Worm (Caenorhabditis elegans): Measurements from ENCODE around the gene F42A6.1.
A peak's percentile ranks its signal among the peaks of the same experiment; 100 is the strongest.

The F42A6.1 gene

ce11 chrIV:3384593-3384992 is 29.7 kb downstream of the F42A6.1 start (continued):
- TF ChIP-seq mab-5 (tag; optimal IDR thresholded peaks at IDR 0.05) (peak; percentile 79), mdl-1 (tag; optimal IDR thresholded peaks at IDR 0.05) (peak; percentile 75 to 93), C34F6.9 (tag; optimal IDR thresholded peaks at IDR 0.05) (peak; percentile 96), snpc-4 (tag; optimal IDR thresholded peaks at IDR 0.05) (peak; percentile 25), zag-1 (tag; optimal IDR thresholded peaks at IDR 0.05) (peak; percentile 48), sem-4 (tag; optimal IDR thresholded peaks at IDR 0.05) (peak; percentile 84), egl-27 (tag; optimal IDR thresholded peaks at IDR 0.05) (peak; percentile 82), mbf-1 (tag; optimal IDR thresholded peaks at IDR 0.05) (no peak), ztf-1 (GFP tag; conservative IDR thresholded peaks at IDR 0.05) (no peak), lin-13 (GFP tag; optimal IDR thresholded peaks at IDR 0.05) (peak; percentile 81), nhr-25 (tag; optimal IDR thresholded peaks at IDR 0.05) (peak; percentile 90), ztf-4 (tag; optimal IDR thresholded peaks at IDR 0.05) (peak; percentile 81), gmeb-1 (tag; optimal IDR thresholded peaks at IDR 0.05) (peak; percentile 88), nhr-21 (tag; optimal IDR thresholded peaks at IDR 0.05) (peak; percentile 91)

- TF ChIP-seq sma-3 (GFP tag; optimal IDR thresholded peaks at IDR 0.05) (peak; percentile 63), nhr-10 (tag; optimal IDR thresholded peaks at IDR 0.05) (no peak), ama-1 (optimal IDR thresholded peaks at IDR 0.05) (peak; percentile 52), egl-27 (tag; optimal IDR thresholded peaks at IDR 0.05) (no peak), R02D3.7 (tag; optimal IDR thresholded peaks at IDR 0.05) (no peak), elt-1 (tag; optimal IDR thresholded peaks at IDR 0.05) (no peak), mbf-1 (tag; optimal IDR thresholded peaks at IDR 0.05) (no peak), unc-62 (GFP tag; optimal IDR thresholded peaks at IDR 0.05) (no peak), ceh-82 (tag; optimal IDR thresholded peaks at IDR 0.05) (no peak), nhr-21 (tag; optimal IDR thresholded peaks at IDR 0.05) (no peak), ceh-16 (tag; optimal IDR thresholded peaks at IDR 0.05) (no peak), nhr-6 (tag; optimal IDR thresholded peaks at IDR 0.05) (no peak), fos-1 (tag; optimal IDR thresholded peaks at IDR 0.05) (no peak), alr-1 (tag; optimal IDR thresholded peaks at IDR 0.05) (no peak), ztf-1 (GFP tag; conservative IDR thresholded peaks at IDR 0.05) (no peak), nhr-11 (tag; optimal IDR thresholded peaks at IDR 0.05) (no peak), blmp-1 (tag; optimal IDR thresholded peaks at IDR 0.05; ENCODE audit: insufficient read depth) (peak; percentile 42), unc-39 (tag; optimal IDR thresholded peaks at IDR 0.05) (no peak), C34F6.9 (tag; optimal IDR thresholded peaks at IDR 0.05) (peak; percentile 76), sma-9 (GFP tag; optimal IDR thresholded peaks at IDR 0.05) (peak; percentile 25), sma-9 (tag; optimal IDR thresholded peaks at IDR 0.05) (no peak), ztf-4 (tag; optimal IDR thresholded peaks at IDR 0.05) (peak; percentile 39), skn-1 (tag; optimal IDR thresholded peaks at IDR 0.05) (no peak), mab-5 (tag; optimal IDR thresholded peaks at IDR 0.05) (no peak), nhr-129 (tag; optimal IDR thresholded peaks at IDR 0.05) (peak; percentile 51), lsy-2 (tag; optimal IDR thresholded peaks at IDR 0.05) (peak; percentile 75 to 81), nhr-237 (tag; optimal IDR thresholded peaks at IDR 0.05) (no peak), lin-39 (tag; optimal IDR thresholded peaks at IDR 0.05) (no peak), nhr-77 (tag; optimal IDR thresholded peaks at IDR 0.05) (no peak), snpc-4 (tag; optimal IDR thresholded peaks at IDR 0.05) (no peak), gmeb-1 (tag; optimal IDR thresholded peaks at IDR 0.05) (peak; percentile 90), elt-3 (tag; optimal IDR thresholded peaks at IDR 0.05) (no peak), peb-1 (tag; optimal IDR thresholded peaks at IDR 0.05) (no peak), nhr-23 (tag; optimal IDR thresholded peaks at IDR 0.05) (no peak), lin-11 (tag; optimal IDR thresholded peaks at IDR 0.05) (peak; percentile 48), ztf-11 (tag; optimal IDR thresholded peaks at IDR 0.05) (no peak), crh-2 (tag; optimal IDR thresholded peaks at IDR 0.05) (peak; percentile 54), aly-2 (tag; optimal IDR thresholded peaks at IDR 0.05) (no peak), unc-55 (GFP tag; optimal IDR thresholded peaks at IDR 0.05) (peak; percentile 82), dmd-4 (tag; optimal IDR thresholded peaks at IDR 0.05) (no peak), nhr-12 (tag; optimal IDR thresholded peaks at IDR 0.05) (no peak), F13H6.1 (tag; optimal IDR thresholded peaks at IDR 0.05) (peak; percentile 51), lin-13 (GFP tag; optimal IDR thresholded peaks at IDR 0.05) (peak; percentile 51), Y55F3AM.14 (GFP tag; optimal IDR thresholded peaks at IDR 0.05) (no peak), sem-4 (tag; optimal IDR thresholded peaks at IDR 0.05) (peak; percentile 8), mdl-1 (tag; optimal IDR thresholded peaks at IDR 0.05) (peak in 1 of 2 experiments; percentile 16), nhr-25 (tag; optimal IDR thresholded peaks at IDR 0.05) (peak; percentile 20), zag-1 (tag; optimal IDR thresholded peaks at IDR 0.05) (no peak), ZK546.5 (tag; optimal IDR thresholded peaks at IDR 0.05) (no peak)
Measured at ce11 chrIV:3385337-3386215, 30.7 kb downstream of the F42A6.1 start, which contains the start of gene mai-2. Gene mai-2, plus strand, starts transcription at chrIV:3385910.

All from whole organism, L2 larva.